Fruit fly (Drosophila melanogaster) whole organism, embryonic: ENCODE data around the gene SmD2.

Experiments used
- Atf-2 ChIP-seq: fragments of 200-800 bp; sonication (Bioruptor generic); optimal IDR thresholded peaks from 2 replicates; lab custom pipeline; 2016; ENCODE audit warnings: missing biosample characterization, missing genetic modification characterization
- Atf6 ChIP-seq: fragments of 200-800 bp; sonication (Bioruptor generic); IDR thresholded peaks from 2 replicates; pipeline ENCODE4 v1.3.6; 2022; ENCODE audit warnings: missing biosample characterization, missing genetic modification characterization
- CG10274 ChIP-seq: fragments of 200-800 bp; sonication (Bioruptor generic); optimal IDR thresholded peaks from 3 replicates; lab custom pipeline; 2017; ENCODE audit warnings: missing biosample characterization, mild to moderate bottlenecking, missing genetic modification characterization
- CG10366 ChIP-seq: fragments of 200-800 bp; sonication (Bioruptor generic); IDR thresholded peaks from 2 replicates; pipeline ENCODE4 v1.3.6; 2022; ENCODE audit warnings: missing biosample characterization, missing genetic modification characterization
- CG10462 ChIP-seq: fragments of 200-800 bp; sonication (Bioruptor generic); optimal IDR thresholded peaks from 2 replicates; lab custom pipeline; 2016; ENCODE audit warnings: missing biosample characterization, missing genetic modification characterization
- CG1233 ChIP-seq: fragments of 200-800 bp; sonication (Bioruptor generic); optimal IDR thresholded peaks from 4 replicates; lab custom pipeline; 2018; ENCODE audit warnings: missing biosample characterization, mild to moderate bottlenecking, missing genetic modification characterization
- CG12942 ChIP-seq: fragments of 200-800 bp; sonication (Bioruptor generic); optimal IDR thresholded peaks from 3 replicates; lab custom pipeline; 2016; ENCODE audit warnings: missing biosample characterization, missing genetic modification characterization
- CG13123 ChIP-seq: fragments of 200-800 bp; sonication (Bioruptor generic); optimal IDR thresholded peaks from 2 replicates; lab custom pipeline; 2016; ENCODE audit warnings: missing biosample characterization, missing genetic modification characterization
- CG14441 ChIP-seq: fragments of 200-800 bp; sonication (Bioruptor generic); IDR thresholded peaks from 2 replicates; pipeline ENCODE4 v1.3.6; 2022; ENCODE audit warnings: missing biosample characterization, missing genetic modification characterization
- CG15269 ChIP-seq: fragments of 200-800 bp; sonication (Bioruptor generic); optimal IDR thresholded peaks from 2 replicates; lab custom pipeline; 2018; ENCODE audit warnings: missing biosample characterization, mild to moderate bottlenecking, missing genetic modification characterization, moderate library complexity
- CG1647 ChIP-seq: fragments of 200-800 bp; sonication (Bioruptor generic); optimal IDR thresholded peaks from 3 replicates; lab custom pipeline; 2016; ENCODE audit warnings: missing biosample characterization, missing genetic modification characterization
- CG18476 ChIP-seq: fragments of 200-800 bp; sonication (Bioruptor generic); optimal IDR thresholded peaks from 2 replicates; lab custom pipeline; 2016; ENCODE audit warnings: missing biosample characterization, mild to moderate bottlenecking, missing genetic modification characterization
- CG33213 ChIP-seq: fragments of 200-800 bp; sonication (Bioruptor generic); optimal IDR thresholded peaks from 3 replicates; lab custom pipeline; 2016; ENCODE audit warnings: missing biosample characterization, missing genetic modification characterization
- CG4282 ChIP-seq: fragments of 200-800 bp; sonication (Bioruptor generic); optimal IDR thresholded peaks from 2 replicates; lab custom pipeline; 2016; ENCODE audit warnings: missing biosample characterization, missing genetic modification characterization
- CG4404 ChIP-seq: fragments of 200-800 bp; sonication (Bioruptor generic); IDR thresholded peaks from 2 replicates; pipeline ENCODE4 v1.3.6; 2022; ENCODE audit warnings: missing biosample characterization, missing genetic modification characterization
- CG5245 ChIP-seq: fragments of 200-800 bp; sonication (Bioruptor generic); optimal IDR thresholded peaks from 3 replicates; lab custom pipeline; 2016; ENCODE audit warnings: missing biosample characterization, missing genetic modification characterization
- CG5953 ChIP-seq: fragments of 200-800 bp; sonication (Bioruptor generic); IDR thresholded peaks from 2 replicates; pipeline ENCODE4 v1.3.6; 2022; ENCODE audit warnings: missing biosample characterization, missing genetic modification characterization
- CG6254 ChIP-seq: fragments of 200-800 bp; sonication (Bioruptor generic); optimal IDR thresholded peaks from 3 replicates; lab custom pipeline; 2017; ENCODE audit warnings: mild to moderate bottlenecking, missing biosample characterization, missing genetic modification reagents, missing genetic modification characterization
- CG9437 ChIP-seq: fragments of 200-800 bp; sonication (Bioruptor generic); optimal IDR thresholded peaks from 2 replicates; lab custom pipeline; 2018; ENCODE audit warnings: missing biosample characterization, mild to moderate bottlenecking, missing genetic modification characterization
- CG9817 ChIP-seq: fragments of 200-800 bp; sonication (Bioruptor generic); optimal IDR thresholded peaks from 2 replicates; lab custom pipeline; 2018; ENCODE audit warnings: missing biosample characterization, mild to moderate bottlenecking, missing genetic modification characterization, moderate library complexity
- Chrac-16 ChIP-seq: fragments of 200-800 bp; sonication (Bioruptor generic); optimal IDR thresholded peaks from 3 replicates; lab custom pipeline; 2016; ENCODE audit warnings: missing biosample characterization, missing genetic modification characterization
- D ChIP-seq, 2 experiments: fragments of 200-800 bp in 1 of 2; fragments of >200 bp in 1 of 2; sonication (Bioruptor generic) in 1 of 2; optimal IDR thresholded peaks; 2 replicates in 1 of 2; 3 replicates in 1 of 2; lab custom pipeline; 2017; ENCODE audit warnings: mild to moderate bottlenecking in 1 of 2, missing biosample characterization in 1 of 2, missing genetic modification characterization in 1 of 2, missing genetic modification reagents in 1 of 2
- Dip3 ChIP-seq: fragments of 200-800 bp; sonication (Bioruptor generic); optimal IDR thresholded peaks from 3 replicates; lab custom pipeline; 2016; ENCODE audit warnings: missing biosample characterization, missing genetic modification characterization
- E2f1 ChIP-seq: fragments of 200-800 bp; sonication (Bioruptor generic); IDR thresholded peaks from 2 replicates; pipeline ENCODE4 v1.3.6; 2022; ENCODE audit warnings: missing biosample characterization, missing genetic modification characterization
- HLHmδ ChIP-seq: fragments of 200-800 bp; sonication (Bioruptor generic); optimal IDR thresholded peaks from 2 replicates; lab custom pipeline; 2018; ENCODE audit warnings: missing biosample characterization, mild to moderate bottlenecking, missing genetic modification characterization, moderate library complexity
- Hey ChIP-seq: fragments of 200-800 bp; sonication (Bioruptor generic); optimal IDR thresholded peaks from 3 replicates; lab custom pipeline; 2018; ENCODE audit warnings: missing biosample characterization, mild to moderate bottlenecking, missing genetic modification characterization
- Lim3 ChIP-seq: fragments of 200-800 bp; sonication (Bioruptor generic); IDR thresholded peaks from 2 replicates; pipeline ENCODE4 v1.3.6; 2022; ENCODE audit warnings: missing biosample characterization, missing genetic modification characterization
- Max ChIP-seq: fragments of 200-800 bp; sonication (Bioruptor generic); optimal IDR thresholded peaks from 2 replicates; lab custom pipeline; 2016; ENCODE audit warnings: missing biosample characterization, mild to moderate bottlenecking, missing genetic modification characterization
- Med ChIP-seq: fragments of 200-800 bp; sonication (Bioruptor generic); peaks from one replicate; lab custom pipeline; 2016; ENCODE audit warnings: missing biosample characterization, missing genetic modification characterization, mild to moderate bottlenecking, inconsistent platforms, moderate library complexity
- Ravus ChIP-seq: fragments of 200-800 bp; sonication (Bioruptor generic); IDR thresholded peaks from 2 replicates; pipeline ENCODE4 v1.3.6; 2022; ENCODE audit warnings: missing biosample characterization, missing genetic modification characterization
- Taf1 ChIP-seq: fragments of 200-800 bp; sonication (Bioruptor generic); IDR thresholded peaks from 2 replicates; pipeline ENCODE4 v1.3.6; 2022; ENCODE audit warnings: missing biosample characterization, missing genetic modification characterization
- ara ChIP-seq: fragments of 200-800 bp; sonication (Bioruptor generic); IDR thresholded peaks from 2 replicates; pipeline ENCODE4 v1.3.6; 2022; ENCODE audit warnings: missing biosample characterization, missing genetic modification characterization
- bowl ChIP-seq: fragments of 200-800 bp; sonication (Bioruptor generic); IDR thresholded peaks from 2 replicates; pipeline ENCODE4 v1.3.6; 2022; ENCODE audit warnings: missing biosample characterization, missing genetic modification characterization
- cas ChIP-seq: fragments of 200-800 bp; sonication (Bioruptor generic); IDR thresholded peaks from 2 replicates; pipeline ENCODE4 v1.3.6; 2022; ENCODE audit warnings: missing biosample characterization, missing genetic modification characterization
- danr ChIP-seq: fragments of 200-800 bp; sonication (Bioruptor generic); IDR thresholded peaks from 2 replicates; pipeline ENCODE4 v1.3.6; 2022; ENCODE audit warnings: missing biosample characterization, missing genetic modification characterization
- disco-r ChIP-seq: fragments of 200-800 bp; sonication (Bioruptor generic); optimal IDR thresholded peaks from 2 replicates; lab custom pipeline; 2016; ENCODE audit warnings: missing biosample characterization, missing genetic modification characterization
- dpn ChIP-seq, 2 experiments: fragments of 200-800 bp; sonication (Bioruptor generic); optimal IDR thresholded peaks; 3 replicates each; lab custom pipeline; 2016; ENCODE audit warnings: missing biosample characterization in 2 of 2, missing genetic modification characterization in 2 of 2
- fd64A ChIP-seq: fragments of 200-800 bp; sonication (Bioruptor generic); optimal IDR thresholded peaks from 3 replicates; lab custom pipeline; 2018; ENCODE audit warnings: missing biosample characterization, mild to moderate bottlenecking, missing genetic modification characterization
- gsb-n ChIP-seq: fragments of 200-800 bp; sonication (Bioruptor generic); optimal IDR thresholded peaks from 3 replicates; lab custom pipeline; 2018; ENCODE audit warnings: missing biosample characterization, mild to moderate bottlenecking, missing genetic modification characterization
- h ChIP-seq: fragments of >200 bp; optimal IDR thresholded peaks from 2 replicates; lab custom pipeline; 2017
- hth ChIP-seq: fragments of >200 bp; optimal IDR thresholded peaks from 2 replicates; lab custom pipeline; 2017; ENCODE audit warnings: inconsistent platforms
- lbe ChIP-seq: fragments of 200-800 bp; sonication (Bioruptor generic); optimal IDR thresholded peaks from 2 replicates; lab custom pipeline; 2016; ENCODE audit warnings: missing biosample characterization, mild to moderate bottlenecking, missing genetic modification characterization
- nerfin-2 ChIP-seq: fragments of 200-800 bp; sonication (Bioruptor generic); IDR thresholded peaks from 2 replicates; pipeline ENCODE4 v1.3.6; 2022; ENCODE audit warnings: missing biosample characterization, missing genetic modification characterization; ENCODE audit not compliant: partially characterized antibody
- nmo ChIP-seq: fragments of 200-800 bp; sonication (Bioruptor generic); optimal IDR thresholded peaks from 2 replicates; lab custom pipeline; 2018; ENCODE audit warnings: missing biosample characterization, mild to moderate bottlenecking, missing genetic modification characterization, moderate library complexity
- otp ChIP-seq: fragments of 200-800 bp; sonication (Bioruptor generic); IDR thresholded peaks from 3 replicates; pipeline ENCODE4, ENCODE4 v1.3.6; 2022; ENCODE audit warnings: missing biosample characterization, missing genetic modification characterization
- rib ChIP-seq: fragments of 200-800 bp; sonication (Bioruptor generic); IDR thresholded peaks from 2 replicates; pipeline ENCODE4 v1.3.6; 2022; ENCODE audit warnings: missing biosample characterization, missing genetic modification characterization
- schlank ChIP-seq: fragments of 200-800 bp; sonication (Bioruptor generic); optimal IDR thresholded peaks from 2 replicates; lab custom pipeline; 2018; ENCODE audit warnings: missing biosample characterization, mild to moderate bottlenecking, missing genetic modification characterization
- slp2 ChIP-seq: fragments of 200-800 bp; sonication (Bioruptor generic); optimal IDR thresholded peaks from 2 replicates; lab custom pipeline; 2016; ENCODE audit warnings: missing biosample characterization, missing genetic modification characterization
- vnd ChIP-seq: fragments of 200-800 bp; sonication (Bioruptor generic); IDR thresholded peaks from 3 replicates; pipeline ENCODE4 v1.3.6; 2022; ENCODE audit warnings: missing biosample characterization, missing genetic modification characterization; ENCODE audit not compliant: partially characterized antibody
- zfh2 ChIP-seq: fragments of 200-800 bp; sonication (Bioruptor generic); optimal IDR thresholded peaks from 2 replicates; lab custom pipeline; 2016; ENCODE audit warnings: missing biosample characterization, missing genetic modification characterization

The SmD2 gene

dm6 chr3R:6373512-6374306, 28.0 kb upstream of the SmD2 start (continued):
- TF ChIP-seq CG10366 (GFP tag; lab: Robert Waterston, UW), result 0 out of 2 replicates have a peak, but pooled peaks have one; percentile 13
- no peak for TF ChIP-seq CG10274 (GFP tag; lab: Kevin White, UChicago)
- peak; percentile 66 for TF ChIP-seq CG15269 (tag; lab: Kevin White, UChicago)
- no peak for TF ChIP-seq CG4282
- no peak for TF ChIP-seq CG6254
- TF ChIP-seq CG9437 (GFP tag; lab: Kevin White, UChicago), result peak; percentile 36
- TF ChIP-seq Chrac-16 (GFP tag; lab: Kevin White, UChicago), result peak; percentile 1
- TF ChIP-seq Atf-2 (GFP tag; lab: Kevin White, UChicago), result no peak
- peak; percentile 24; the same call in 1 of the 2 replicates for TF ChIP-seq nerfin-2
- TF ChIP-seq rib, result no peak
- TF ChIP-seq disco-r, result no peak
- peak; percentile 42 for TF ChIP-seq CG13123 (GFP tag; lab: Kevin White, UChicago)
- peak; percentile 76 for TF ChIP-seq Atf6
- no peak for TF ChIP-seq cas (GFP tag; lab: Robert Waterston, UW)
- no peak for TF ChIP-seq vnd (GFP tag; lab: Robert Waterston, UW)
- TF ChIP-seq CG12942, result no peak
- TF ChIP-seq Taf1 (GFP tag; lab: Robert Waterston, UW), result peak; percentile 19; the same call in 1 of the 2 replicates
- TF ChIP-seq Ravus (GFP tag; lab: Robert Waterston, UW), result no peak
- TF ChIP-seq dpn (GFP tag; optimal IDR thresholded peaks at IDR 0.05; lab: Kevin White, UChicago), result peak; percentile 4 to 34
- 0 out of 2 replicates have a peak, but pooled peaks have one; percentile 26 for TF ChIP-seq ara
- no peak for TF ChIP-seq slp2 (GFP tag; lab: Kevin White, UChicago)
- no peak for TF ChIP-seq Hey (tag; lab: Kevin White, UChicago)
- TF ChIP-seq CG14441 (GFP tag; lab: Robert Waterston, UW), result no peak
- TF ChIP-seq CG4404 (GFP tag; lab: Robert Waterston, UW), result no peak
- TF ChIP-seq nmo (GFP tag; lab: Kevin White, UChicago), result peak; percentile 21
- TF ChIP-seq Lim3, result no peak
- peak; percentile 71 for TF ChIP-seq Max (GFP tag; lab: Kevin White, UChicago)
- peak; percentile 49 for TF ChIP-seq lbe
- TF ChIP-seq bowl (GFP tag; lab: Robert Waterston, UW), result no peak
- TF ChIP-seq Dip3 (GFP tag; lab: Kevin White, UChicago), result no peak
- no peak for TF ChIP-seq gsb-n (tag; lab: Kevin White, UChicago)
- no peak for TF ChIP-seq hth (lab: Kevin White, UChicago)
- peak; percentile 61 for TF ChIP-seq CG1233 (GFP tag; lab: Kevin White, UChicago)
- TF ChIP-seq h (lab: Kevin White, UChicago), result no peak
- peak; percentile 17 for TF ChIP-seq CG18476 (GFP tag; lab: Kevin White, UChicago)
- peak; percentile 50 for TF ChIP-seq CG1647 (GFP tag; lab: Kevin White, UChicago)
- peak; percentile 22 for TF ChIP-seq CG5245 (GFP tag; lab: Kevin White, UChicago)
- TF ChIP-seq Med (GFP tag; lab: Kevin White, UChicago), result peak; percentile 87
- TF ChIP-seq schlank (tag; lab: Kevin White, UChicago), result no peak
- TF ChIP-seq E2f1 (GFP tag; lab: Robert Waterston, UW), result peak; percentile 33; the same call in 1 of the 2 replicates
- TF ChIP-seq fd64A (GFP tag; lab: Kevin White, UChicago), result peak; percentile 14
- peak; percentile 34; the same call in 1 of the 2 replicates for TF ChIP-seq CG5953 (GFP tag; lab: Robert Waterston, UW)
- no peak for TF ChIP-seq D (optimal IDR thresholded peaks at IDR 0.05; lab: Kevin White, UChicago)
- no peak for TF ChIP-seq D (GFP tag; optimal IDR thresholded peaks at IDR 0.05; lab: Kevin White, UChicago)
- no peak for TF ChIP-seq HLHmδ (GFP tag; lab: Kevin White, UChicago)
- TF ChIP-seq otp (GFP tag; lab: Robert Waterston, UW), result no peak; the same call in 2 of the 3 replicates
- peak; percentile 32 for TF ChIP-seq CG33213
- peak; percentile 27 for TF ChIP-seq CG10462 (GFP tag; lab: Kevin White, UChicago)
- peak; percentile 29; the same call in 1 of the 2 replicates for TF ChIP-seq danr (GFP tag; lab: Robert Waterston, UW)
- peak; percentile 37 for TF ChIP-seq CG9817
- TF ChIP-seq zfh2 (GFP tag; lab: Kevin White, UChicago), result no peak
